Fruit fly (Drosophila melanogaster) whole organism, embryonic: Measurements from ENCODE around the gene osk.

Source experiments
- Atf6 ChIP-seq: fragments of 200-800 bp; sonication (Bioruptor generic); IDR thresholded peaks from 2 replicates; pipeline ENCODE4 v1.3.6; 2022; ENCODE audit warnings: missing biosample characterization, missing genetic modification characterization
- CG10431 ChIP-seq: fragments of 200-800 bp; sonication (Bioruptor generic); optimal IDR thresholded peaks from 3 replicates; lab custom pipeline; 2018; ENCODE audit warnings: missing biosample characterization, mild to moderate bottlenecking, missing genetic modification characterization
- CG11456 ChIP-seq: fragments of 200-800 bp; sonication (Bioruptor generic); IDR thresholded peaks from 3 replicates; pipeline ENCODE4 v1.3.6; 2022; ENCODE audit warnings: missing biosample characterization, missing genetic modification characterization
- CG11695 ChIP-seq: fragments of 200-800 bp; sonication (Bioruptor generic); IDR thresholded peaks from 3 replicates; pipeline ENCODE4 v1.3.6; 2022; ENCODE audit warnings: missing biosample characterization, missing genetic modification characterization
- CG13775 ChIP-seq: fragments of 200-800 bp; sonication (Bioruptor generic); optimal IDR thresholded peaks from 3 replicates; lab custom pipeline; 2017; ENCODE audit warnings: missing biosample characterization, mild to moderate bottlenecking, missing genetic modification characterization
- CG1602 ChIP-seq: fragments of 200-800 bp; sonication (Bioruptor generic); optimal IDR thresholded peaks from 3 replicates; lab custom pipeline; 2016; ENCODE audit warnings: missing biosample characterization, missing genetic modification characterization
- CG16779 ChIP-seq: fragments of 200-800 bp; sonication (Bioruptor generic); IDR thresholded peaks from 2 replicates; pipeline ENCODE4 v1.3.6; 2022; ENCODE audit warnings: missing biosample characterization, missing genetic modification characterization
- CG3407 ChIP-seq: fragments of 200-800 bp; sonication (Bioruptor generic); optimal IDR thresholded peaks from 2 replicates; lab custom pipeline; 2018; ENCODE audit warnings: missing biosample characterization, mild to moderate bottlenecking, missing genetic modification characterization
- CG3726 ChIP-seq: fragments of 200-800 bp; sonication (Bioruptor generic); IDR thresholded peaks from 3 replicates; pipeline ENCODE4, ENCODE4 v1.3.6; 2022; ENCODE audit warnings: missing biosample characterization, missing genetic modification characterization
- CG3838 ChIP-seq: fragments of 200-800 bp; sonication (Bioruptor generic); optimal IDR thresholded peaks from 3 replicates; lab custom pipeline; 2016; ENCODE audit warnings: missing biosample characterization, missing genetic modification characterization
- CG4617 ChIP-seq: fragments of 200-800 bp; sonication (Bioruptor generic); optimal IDR thresholded peaks from 3 replicates; lab custom pipeline; 2016; ENCODE audit warnings: missing biosample characterization, missing genetic modification characterization, borderline replicate concordance
- CG6683 ChIP-seq: fragments of 200-800 bp; sonication (Bioruptor generic); optimal IDR thresholded peaks from 2 replicates; lab custom pipeline; 2017; ENCODE audit warnings: missing biosample characterization, mild to moderate bottlenecking, missing genetic modification characterization, missing genetic modification reagents
- CG7839 ChIP-seq: fragments of 200-800 bp; sonication (Bioruptor generic); optimal IDR thresholded peaks from 3 replicates; lab custom pipeline; 2018; ENCODE audit warnings: missing biosample characterization, mild to moderate bottlenecking, missing genetic modification characterization, moderate library complexity
- CG7963 ChIP-seq: fragments of 200-800 bp; sonication (Bioruptor generic); IDR thresholded peaks from 3 replicates; pipeline ENCODE4 v1.3.6; 2022; ENCODE audit warnings: missing biosample characterization, missing genetic modification characterization; ENCODE audit not compliant: partially characterized antibody
- CG7987 ChIP-seq: fragments of 200-800 bp; sonication (Bioruptor generic); optimal IDR thresholded peaks from 2 replicates; lab custom pipeline; 2018; ENCODE audit warnings: missing biosample characterization, mild to moderate bottlenecking, missing genetic modification characterization, moderate library complexity
- CG8290 ChIP-seq, 3 experiments: fragments of 200-800 bp; sonication (Bioruptor generic); optimal IDR thresholded peaks; 2 replicates each; lab custom pipeline; 2016 to 2019; ENCODE audit warnings: missing biosample characterization in 3 of 3, missing genetic modification characterization in 3 of 3, mild to moderate bottlenecking in 2 of 3, moderate library complexity in 1 of 3
- CG8944 ChIP-seq: fragments of 200-800 bp; sonication (Bioruptor generic); optimal IDR thresholded peaks from 3 replicates; lab custom pipeline; 2016; ENCODE audit warnings: missing biosample characterization, missing genetic modification characterization
- CG9609 ChIP-seq: fragments of 200-800 bp; sonication (Bioruptor generic); optimal IDR thresholded peaks from 3 replicates; lab custom pipeline; 2016; ENCODE audit warnings: missing biosample characterization, missing genetic modification characterization
- CkIIα-i1 ChIP-seq: fragments of 200-800 bp; sonication (Bioruptor generic); IDR thresholded peaks from 2 replicates; pipeline ENCODE4 v1.3.6; 2022; ENCODE audit warnings: missing biosample characterization, missing genetic modification characterization
- Dek ChIP-seq: fragments of 200-800 bp; sonication (Bioruptor generic); optimal IDR thresholded peaks from 3 replicates; lab custom pipeline; 2019; ENCODE audit warnings: missing biosample characterization, mild to moderate bottlenecking, missing genetic modification characterization, moderate library complexity
- Dfd ChIP-seq, 2 experiments: fragments of >200 bp; optimal IDR thresholded peaks; 2 replicates each; lab custom pipeline; 2017; ENCODE audit warnings: missing biosample characterization in 2 of 2, missing genetic modification characterization in 2 of 2
- Doc3 ChIP-seq: fragments of 200-800 bp; sonication (Bioruptor generic); IDR thresholded peaks from 3 replicates; pipeline ENCODE4 v1.3.6; 2022; ENCODE audit warnings: missing biosample characterization, missing genetic modification characterization; ENCODE audit not compliant: partially characterized antibody
- E2f2 ChIP-seq: fragments of 200-800 bp; sonication (Bioruptor generic); IDR thresholded peaks from 2 replicates; pipeline ENCODE4 v1.3.6; 2022; ENCODE audit warnings: missing biosample characterization, missing genetic modification characterization
- Eip74EF ChIP-seq, 2 experiments: fragments of 200-800 bp in 1 of 2; fragments of >200 bp in 1 of 2; sonication (Bioruptor generic) in 1 of 2; optimal IDR thresholded peaks; 2 replicates each; lab custom pipeline; 2017 to 2019; ENCODE audit warnings: missing biosample characterization in 2 of 2, missing genetic modification characterization in 2 of 2, mild to moderate bottlenecking in 1 of 2, moderate library complexity in 1 of 2
- Ets65A ChIP-seq: fragments of 200-800 bp; sonication (Bioruptor generic); peaks from one replicate; lab custom pipeline; 2016; ENCODE audit warnings: missing biosample characterization, missing genetic modification characterization
- GATAe ChIP-seq: fragments of 200-800 bp; sonication (Bioruptor generic); conservative IDR thresholded peaks from 2 replicates; pipeline ENCODE4 v1.3.6; 2022; ENCODE audit warnings: missing biosample characterization, missing genetic modification characterization
- Hmx ChIP-seq: fragments of 200-800 bp; sonication (Bioruptor generic); optimal IDR thresholded peaks from 2 replicates; lab custom pipeline; 2016; ENCODE audit warnings: missing biosample characterization, missing genetic modification characterization
- Hr51 ChIP-seq, 2 experiments: fragments of 200-800 bp; sonication (Bioruptor generic); optimal IDR thresholded peaks; 2 replicates in 1 of 2; 3 replicates in 1 of 2; lab custom pipeline; 2016 to 2018; ENCODE audit warnings: missing biosample characterization in 2 of 2, missing genetic modification characterization in 2 of 2, mild to moderate bottlenecking in 1 of 2, moderate library complexity in 1 of 2
- Lpt ChIP-seq: fragments of >200 bp; optimal IDR thresholded peaks from 2 replicates; lab custom pipeline; 2018; ENCODE audit warnings: missing biosample characterization, missing genetic modification characterization
- Neu2 ChIP-seq: fragments of 200-800 bp; sonication (Bioruptor generic); optimal IDR thresholded peaks from 3 replicates; lab custom pipeline; 2016; ENCODE audit warnings: missing biosample characterization, missing genetic modification characterization, borderline replicate concordance
- NfI ChIP-seq: fragments of 200-800 bp; sonication (Bioruptor generic); optimal IDR thresholded peaks from 3 replicates; lab custom pipeline; 2018; ENCODE audit warnings: missing biosample characterization, mild to moderate bottlenecking, missing genetic modification characterization, moderate library complexity
- Sry-δ ChIP-seq: fragments of 200-800 bp; sonication (Bioruptor generic); optimal IDR thresholded peaks from 2 replicates; lab custom pipeline; 2016; ENCODE audit warnings: missing biosample characterization, missing genetic modification characterization
- ac ChIP-seq: fragments of 200-800 bp; sonication (Bioruptor generic); optimal IDR thresholded peaks from 3 replicates; lab custom pipeline; 2017; ENCODE audit warnings: missing biosample characterization, mild to moderate bottlenecking, missing genetic modification characterization
- amos ChIP-seq: fragments of 200-800 bp; sonication (Bioruptor generic); IDR thresholded peaks from 2 replicates; pipeline ENCODE4 v1.3.6; 2022; ENCODE audit warnings: missing biosample characterization, missing genetic modification characterization; ENCODE audit not compliant: partially characterized antibody
- danr ChIP-seq: fragments of 200-800 bp; sonication (Bioruptor generic); IDR thresholded peaks from 2 replicates; pipeline ENCODE4 v1.3.6; 2022; ENCODE audit warnings: missing biosample characterization, missing genetic modification characterization
- dysf ChIP-seq: fragments of 200-800 bp; sonication (Bioruptor generic); IDR thresholded peaks from 3 replicates; pipeline ENCODE4 v1.3.6; 2022; ENCODE audit warnings: missing biosample characterization, missing genetic modification characterization
- eve ChIP-seq, 2 experiments: fragments of >200 bp; optimal IDR thresholded peaks; 2 replicates each; lab custom pipeline; 2017; ENCODE audit warnings: missing biosample characterization in 2 of 2, missing genetic modification characterization in 2 of 2
- gro ChIP-seq: fragments of 200-800 bp; sonication (Bioruptor generic); optimal IDR thresholded peaks from 2 replicates; lab custom pipeline; 2016; ENCODE audit warnings: missing biosample characterization, missing genetic modification characterization
- jing ChIP-seq: fragments of 200-800 bp; sonication (Bioruptor generic); optimal IDR thresholded peaks from 2 replicates; lab custom pipeline; 2018; ENCODE audit warnings: missing biosample characterization, mild to moderate bottlenecking, missing genetic modification characterization
- jumu ChIP-seq: fragments of 200-800 bp; sonication (Bioruptor generic); optimal IDR thresholded peaks from 3 replicates; lab custom pipeline; 2016; ENCODE audit warnings: missing biosample characterization, missing genetic modification characterization
- lbe ChIP-seq: fragments of 200-800 bp; sonication (Bioruptor generic); optimal IDR thresholded peaks from 2 replicates; lab custom pipeline; 2016; ENCODE audit warnings: missing biosample characterization, mild to moderate bottlenecking, missing genetic modification characterization
- nmo ChIP-seq: fragments of 200-800 bp; sonication (Bioruptor generic); optimal IDR thresholded peaks from 2 replicates; lab custom pipeline; 2018; ENCODE audit warnings: missing biosample characterization, mild to moderate bottlenecking, missing genetic modification characterization, moderate library complexity
- pnt ChIP-seq: fragments of 200-800 bp; sonication (Bioruptor generic); optimal IDR thresholded peaks from 3 replicates; lab custom pipeline; 2016; ENCODE audit warnings: missing biosample characterization, missing genetic modification characterization
- run ChIP-seq: fragments of 200-800 bp; sonication (Bioruptor generic); optimal IDR thresholded peaks from 3 replicates; lab custom pipeline; 2018; ENCODE audit warnings: missing biosample characterization, mild to moderate bottlenecking, missing genetic modification characterization
- sr ChIP-seq: fragments of 200-800 bp; sonication (Bioruptor generic); IDR thresholded peaks from 3 replicates; pipeline ENCODE4 v1.3.6; 2022; ENCODE audit warnings: missing biosample characterization, missing genetic modification characterization
- trh ChIP-seq: fragments of 200-800 bp; sonication (Bioruptor generic); optimal IDR thresholded peaks from 2 replicates; lab custom pipeline; 2016; ENCODE audit warnings: missing biosample characterization, missing genetic modification characterization
- unpg ChIP-seq: fragments of 200-800 bp; sonication (Bioruptor generic); optimal IDR thresholded peaks from 3 replicates; lab custom pipeline; 2018; ENCODE audit warnings: missing biosample characterization, mild to moderate bottlenecking, missing genetic modification characterization, moderate library complexity
- wor ChIP-seq: fragments of 200-800 bp; sonication (Bioruptor generic); IDR thresholded peaks from 2 replicates; pipeline ENCODE4 v1.3.6; 2022; ENCODE audit warnings: missing biosample characterization, missing genetic modification characterization

osk gene

dm6 chr3R:8945502-8946324, 10.8 kb downstream of the osk start (continued):
- TF ChIP-seq CG3726 (GFP tag; lab: Robert Waterston, UW) (0 out of 3 replicates have a peak, but pooled peaks have one; percentile 62), CG4617 (GFP tag; lab: Kevin White, UChicago) (peak; percentile 5), gro (GFP tag; lab: Kevin White, UChicago) (peak; percentile 16), Hr51 (GFP tag; optimal IDR thresholded peaks at IDR 0.05; lab: Kevin White, UChicago) (peak in 1 of 2 experiments; percentile 95), CG8290 (GFP tag; optimal IDR thresholded peaks at IDR 0.05; lab: Kevin White, UChicago) (peak; percentile 52), CG8290 (tag; optimal IDR thresholded peaks at IDR 0.05; lab: Kevin White, UChicago) (no peak), E2f2 (GFP tag; lab: Robert Waterston, UW) (peak; percentile 71), Ets65A (GFP tag; lab: Kevin White, UChicago) (peak; percentile 90), CG7839 (tag; lab: Kevin White, UChicago) (peak; percentile 93), CG8944 (GFP tag; lab: Kevin White, UChicago) (peak; percentile 12), GATAe (no peak), ac (GFP tag; lab: Kevin White, UChicago) (peak; percentile 7), CG16779 (no peak), Lpt (GFP tag; lab: Kevin White, UChicago) (no peak), dysf (GFP tag; lab: Robert Waterston, UW) (peak; percentile 92), CG10431 (GFP tag; lab: Kevin White, UChicago) (peak; percentile 80), Hmx (GFP tag; lab: Kevin White, UChicago) (no peak), Doc3 (GFP tag; lab: Robert Waterston, UW) (no peak), CG7987 (GFP tag; lab: Kevin White, UChicago) (peak; percentile 51), CG7963 (GFP tag; lab: Robert Waterston, UW) (no peak), jing (GFP tag; lab: Kevin White, UChicago) (peak; percentile 55), CG3838 (GFP tag; lab: Kevin White, UChicago) (peak; percentile 33), Neu2 (GFP tag; lab: Kevin White, UChicago) (no peak), danr (peak; percentile 74), CG13775 (GFP tag; lab: Kevin White, UChicago) (peak; percentile 60), CG11695 (GFP tag; lab: Robert Waterston, UW) (peak; percentile 87), eve (GFP tag; optimal IDR thresholded peaks at IDR 0.05; lab: Kevin White, UChicago) (no peak), CG3407 (GFP tag; lab: Kevin White, UChicago) (peak; percentile 84), jumu (peak; percentile 23), Eip74EF (GFP tag; optimal IDR thresholded peaks at IDR 0.05; lab: Kevin White, UChicago) (peak in 1 of 2 experiments; percentile 93), Dfd (GFP tag; optimal IDR thresholded peaks at IDR 0.05; lab: Kevin White, UChicago) (no peak), CG1602 (peak; percentile 62), unpg (peak; percentile 93), CG9609 (GFP tag; lab: Kevin White, UChicago) (no peak), amos (GFP tag; lab: Robert Waterston, UW) (no peak), Dek (peak; percentile 78), pnt (GFP tag; lab: Kevin White, UChicago) (peak; percentile 39), trh (peak; percentile 9), NfI (peak; percentile 72), run (tag; lab: Kevin White, UChicago) (peak; percentile 84), sr (GFP tag; lab: Robert Waterston, UW) (no peak), wor (GFP tag; lab: Robert Waterston, UW) (peak; percentile 83), nmo (GFP tag; lab: Kevin White, UChicago) (peak; percentile 93), CG11456 (GFP tag; lab: Robert Waterston, UW) (peak; percentile 75; the same call in 1 of the 3 replicates), lbe (GFP tag; lab: Kevin White, UChicago) (peak; percentile 70), Sry-δ (GFP tag; lab: Kevin White, UChicago) (no peak), CkIIα-i1 (no peak), CG6683 (GFP tag; lab: Kevin White, UChicago) (peak; percentile 59), Atf6 (GFP tag; lab: Robert Waterston, UW) (peak; percentile 84)
